Fruit fly (Drosophila melanogaster): ENCODE results near the gene CG43082.

dm6 chr3L:15616490-15616889 is 45.2 kb upstream of the CG43082 start:
- TF ChIP-seq OdsH (GFP tag; optimal IDR thresholded peaks at IDR 0.05) (no peak), br (GFP tag; optimal IDR thresholded peaks at IDR 0.05) (no peak), psq (GFP tag; optimal IDR thresholded peaks at IDR 0.05) (no peak), fru (GFP tag; optimal IDR thresholded peaks at IDR 0.05) (no peak), Dif (GFP tag; optimal IDR thresholded peaks at IDR 0.05; ENCODE audit: partially characterized antibody) (no peak), lola (GFP tag; optimal IDR thresholded peaks at IDR 0.05) (no peak), GATAd (GFP tag; optimal IDR thresholded peaks at IDR 0.05) (no peak)

All from whole organism, wandering third instar larva.